Worm (Caenorhabditis elegans): ENCODE data around the gene F32H5.1.

The F32H5.1 gene

ce11 chrV:13385798-13386197, 28.0 kb upstream of the F32H5.1 start, which contains the start of gene gcy-34:
Gene gcy-34, minus strand, starts transcription at chrV:13385898.
- no peak for TF ChIP-seq eor-1 (tag; optimal IDR thresholded peaks at IDR 0.05)
- no peak for TF ChIP-seq ZK546.5 (tag; optimal IDR thresholded peaks at IDR 0.05)
- TF ChIP-seq snpc-4 (tag; optimal IDR thresholded peaks at IDR 0.05): no peak
- no peak for TF ChIP-seq fkh-2 (tag; optimal IDR thresholded peaks at IDR 0.05)
- no peak for TF ChIP-seq hmg-11 (tag; optimal IDR thresholded peaks at IDR 0.05)
- no peak for TF ChIP-seq unc-39 (tag; optimal IDR thresholded peaks at IDR 0.05)
- no peak for TF ChIP-seq nhr-23 (tag; optimal IDR thresholded peaks at IDR 0.05)
- no peak for TF ChIP-seq ceh-9 (tag; optimal IDR thresholded peaks at IDR 0.05)
- no peak for TF ChIP-seq fkh-10 (GFP tag; optimal IDR thresholded peaks at IDR 0.05)
- no peak for TF ChIP-seq ceh-16 (tag; optimal IDR thresholded peaks at IDR 0.05)
- no peak for TF ChIP-seq mml-1 (tag; optimal IDR thresholded peaks at IDR 0.05)
- TF ChIP-seq skn-1 (tag; optimal IDR thresholded peaks at IDR 0.05): no peak
- no peak for TF ChIP-seq R02D3.7 (tag; optimal IDR thresholded peaks at IDR 0.05)

DNA sequence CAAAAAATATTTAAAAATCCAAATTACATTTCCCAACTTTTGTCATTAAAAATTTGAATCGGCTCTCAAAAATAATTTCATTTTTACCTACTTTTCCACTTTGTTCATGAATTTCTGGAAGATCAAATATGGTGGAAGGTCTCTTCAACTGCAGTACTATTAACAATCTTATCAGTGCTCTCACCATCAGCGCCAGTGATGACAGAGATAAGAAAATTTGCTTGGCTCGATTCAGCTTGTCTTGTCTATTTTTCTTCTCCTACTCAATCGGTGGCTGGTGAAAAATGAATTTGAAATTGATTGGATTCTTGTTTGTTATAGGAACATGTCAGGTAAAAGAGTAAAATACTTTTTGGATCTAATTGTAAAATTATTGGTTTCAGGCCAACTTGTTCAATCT, 23.1 kb upstream of the F32H5.1 start, which contains the start of gene cpz-2:
cpz-2 (plus strand) TSS at position 210 of the 400 bp plus-strand sequence.
- no peak for TF ChIP-seq nhr-25 (tag; optimal IDR thresholded peaks at IDR 0.05)
- peak; percentile 85 for TF ChIP-seq elt-2 (tag; optimal IDR thresholded peaks at IDR 0.05)
- peak; percentile 44 for TF ChIP-seq pqm-1 (tag; optimal IDR thresholded peaks at IDR 0.05)

- TF ChIP-seq nhr-25 (tag; optimal IDR thresholded peaks at IDR 0.05) (peak; percentile 96), fkh-2 (tag; optimal IDR thresholded peaks at IDR 0.05) (no peak), snpc-4 (tag; optimal IDR thresholded peaks at IDR 0.05) (no peak), nhr-23 (tag; optimal IDR thresholded peaks at IDR 0.05) (peak; percentile 88), ztf-11 (tag; optimal IDR thresholded peaks at IDR 0.05) (no peak), ceh-16 (tag; optimal IDR thresholded peaks at IDR 0.05) (peak; percentile 36), jun-1 (tag; optimal IDR thresholded peaks at IDR 0.05) (peak; percentile 0), R02D3.7 (tag; optimal IDR thresholded peaks at IDR 0.05) (peak; percentile 17), tbx-2 (tag; optimal IDR thresholded peaks at IDR 0.05) (peak; percentile 16), elt-3 (tag; optimal IDR thresholded peaks at IDR 0.05) (peak in 1 of 3 experiments; percentile 67), nhr-43 (tag; optimal IDR thresholded peaks at IDR 0.05; ENCODE audit: poor library complexity, severe bottlenecking) (peak; percentile 65), lsy-12 (tag; optimal IDR thresholded peaks at IDR 0.05) (peak; percentile 27), mdl-1 (tag; optimal IDR thresholded peaks at IDR 0.05) (peak; percentile 26), elt-1 (tag; optimal IDR thresholded peaks at IDR 0.05) (peak; percentile 54)
Observed at ce11 chrV:13380178-13380577, 22.3 kb upstream of the F32H5.1 start, which contains the start of gene ifbp-1. Gene ifbp-1, minus strand, starts transcription at chrV:13380262.

DNA sequence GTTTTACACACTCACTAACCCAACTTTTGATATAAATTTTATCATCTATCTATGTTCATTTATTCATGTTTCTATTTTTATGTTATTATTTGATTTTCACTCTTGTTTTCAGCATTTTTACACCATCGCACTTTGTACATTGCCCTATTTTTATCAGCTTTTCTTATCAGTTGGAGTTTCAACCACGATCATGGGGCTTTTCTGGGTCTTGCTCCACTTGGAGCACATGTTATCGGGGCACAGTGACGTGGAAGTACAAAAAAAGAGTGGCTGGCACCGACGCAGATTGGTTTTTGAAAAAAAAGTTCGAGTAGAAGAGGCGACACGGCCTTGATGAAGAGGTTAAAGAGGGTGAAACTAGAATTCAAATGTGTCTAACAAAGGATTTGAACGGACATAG, 19.3 kb upstream of the F32H5.1 start:
- TF ChIP-seq jun-1 (tag; optimal IDR thresholded peaks at IDR 0.05): peak; percentile 39
- no peak for TF ChIP-seq nhr-77 (tag; optimal IDR thresholded peaks at IDR 0.05)
- no peak for TF ChIP-seq fos-1 (tag; optimal IDR thresholded peaks at IDR 0.05)
- no peak for TF ChIP-seq ceh-9 (tag; optimal IDR thresholded peaks at IDR 0.05)
- no peak for TF ChIP-seq ceh-16 (tag; optimal IDR thresholded peaks at IDR 0.05)
- peak; percentile 99 for TF ChIP-seq elt-2 (tag; optimal IDR thresholded peaks at IDR 0.05)
- TF ChIP-seq nhr-25 (tag; optimal IDR thresholded peaks at IDR 0.05): peak; percentile 4
- no peak for TF ChIP-seq egl-27 (tag; optimal IDR thresholded peaks at IDR 0.05)
- no peak for TF ChIP-seq fkh-10 (GFP tag; optimal IDR thresholded peaks at IDR 0.05)
- no peak for TF ChIP-seq egl-5 (tag; optimal IDR thresholded peaks at IDR 0.05)
- no peak for TF ChIP-seq elt-3 (tag; optimal IDR thresholded peaks at IDR 0.05)
- TF ChIP-seq nhr-23 (tag; optimal IDR thresholded peaks at IDR 0.05): no peak
- TF ChIP-seq lin-15B (tag; optimal IDR thresholded peaks at IDR 0.05): no peak
- TF ChIP-seq hmg-11 (tag; optimal IDR thresholded peaks at IDR 0.05): no peak
- TF ChIP-seq pqm-1 (tag; optimal IDR thresholded peaks at IDR 0.05): peak; percentile 96
- peak; percentile 57 for TF ChIP-seq pha-4 (tag; optimal IDR thresholded peaks at IDR 0.05)
- no peak for TF ChIP-seq nhr-12 (tag; optimal IDR thresholded peaks at IDR 0.05)

DNA sequence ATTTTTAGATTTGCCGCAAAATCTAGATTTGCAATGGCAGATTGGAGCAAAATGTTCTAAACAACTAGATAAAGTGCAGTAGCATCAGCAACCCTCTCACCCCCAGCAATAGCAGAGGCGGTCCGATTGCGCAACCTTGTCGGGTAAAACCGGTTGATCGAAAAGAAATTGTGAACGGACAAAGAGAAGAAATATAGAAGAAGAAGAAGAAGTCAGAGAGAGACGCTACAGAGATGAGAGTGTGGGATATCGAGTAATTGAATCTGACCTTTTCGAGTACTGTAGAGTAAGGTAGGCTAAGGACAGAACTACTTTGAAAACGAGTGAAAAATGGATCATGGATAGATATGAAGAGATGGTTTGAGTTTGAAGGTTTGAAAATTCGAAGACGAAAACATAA, 18.0 kb upstream of the F32H5.1 start:
- peak; percentile 4 for TF ChIP-seq nfya-1 (tag; optimal IDR thresholded peaks at IDR 0.05; ENCODE audit: insufficient read depth)
- TF ChIP-seq ceh-16 (tag; optimal IDR thresholded peaks at IDR 0.05): no peak
- no peak for TF ChIP-seq aly-2 (tag; optimal IDR thresholded peaks at IDR 0.05)
- peak; percentile 82 for TF ChIP-seq nhr-25 (tag; optimal IDR thresholded peaks at IDR 0.05)
- peak; percentile 27 for TF ChIP-seq elt-1 (tag; optimal IDR thresholded peaks at IDR 0.05)
- TF ChIP-seq ceh-28 (tag; optimal IDR thresholded peaks at IDR 0.05): peak; percentile 18
- no peak for TF ChIP-seq nhr-237 (tag; optimal IDR thresholded peaks at IDR 0.05)
- TF ChIP-seq ama-1 (optimal IDR thresholded peaks at IDR 0.05): no peak
- TF ChIP-seq nhr-43 (tag; optimal IDR thresholded peaks at IDR 0.05; ENCODE audit: poor library complexity, severe bottlenecking): peak; percentile 33
- TF ChIP-seq unc-62 (GFP tag; optimal IDR thresholded peaks at IDR 0.05): no peak
- TF ChIP-seq pha-4 (tag; optimal IDR thresholded peaks at IDR 0.05): no peak
- TF ChIP-seq fos-1 (tag; optimal IDR thresholded peaks at IDR 0.05): no peak
- no peak for TF ChIP-seq hmg-11 (tag; optimal IDR thresholded peaks at IDR 0.05)
- TF ChIP-seq egl-27 (tag; optimal IDR thresholded peaks at IDR 0.05): no peak
- no peak for TF ChIP-seq ztf-11 (tag; optimal IDR thresholded peaks at IDR 0.05)
- TF ChIP-seq nhr-23 (tag; optimal IDR thresholded peaks at IDR 0.05): peak; percentile 34
- TF ChIP-seq R02D3.7 (tag; optimal IDR thresholded peaks at IDR 0.05): peak; percentile 19
